Fruit fly (Drosophila melanogaster): Measurements from ENCODE around the gene Rh7.

The Rh7 gene

DNA sequence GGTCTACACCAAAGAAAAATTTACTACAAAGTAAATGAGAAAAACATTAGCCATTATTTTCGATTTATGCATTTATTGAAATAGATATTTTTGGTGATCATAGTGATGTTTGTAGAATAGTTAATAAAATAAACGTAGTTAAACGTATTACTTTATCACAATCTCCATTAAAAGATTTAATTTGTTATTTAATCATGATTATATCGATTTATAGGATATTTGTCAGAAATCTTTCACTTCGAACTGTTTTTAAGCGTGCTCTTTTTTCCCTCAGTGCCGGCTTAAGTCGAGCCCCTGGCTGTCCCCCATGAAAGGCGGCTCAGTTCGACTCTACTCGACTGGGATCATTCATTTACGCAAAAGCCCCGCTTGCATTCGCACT lies 48.3 kb upstream of the Rh7 start (continued):
- TF ChIP-seq CG11504 (tag; optimal IDR thresholded peaks at IDR 0.05) (peak; percentile 34), hkb (optimal IDR thresholded peaks at IDR 0.05) (no peak), hkb (GFP tag; IDR thresholded peaks at IDR 0.05) (no peak), ase (GFP tag; IDR thresholded peaks at IDR 0.05) (0 out of 3 replicates have a peak, but pooled peaks have one; percentile 4), CG31441 (GFP tag; IDR thresholded peaks at IDR 0.05) (no peak), CG3281 (GFP tag; optimal IDR thresholded peaks at IDR 0.05) (peak; percentile 22), CG4820 (GFP tag; optimal IDR thresholded peaks at IDR 0.05) (no peak), unc-4 (GFP tag; IDR thresholded peaks at IDR 0.05; ENCODE audit: partially characterized antibody) (no peak), vnd (GFP tag; IDR thresholded peaks at IDR 0.05; ENCODE audit: partially characterized antibody) (no peak), CG8924 (tag; optimal IDR thresholded peaks at IDR 0.05) (no peak), bcd (GFP tag; optimal IDR thresholded peaks at IDR 0.05) (no peak), CG3163 (GFP tag; optimal IDR thresholded peaks at IDR 0.05) (no peak), chinmo (GFP tag; IDR thresholded peaks at IDR 0.05; ENCODE audit: partially characterized antibody) (no peak), CG10274 (GFP tag; optimal IDR thresholded peaks at IDR 0.05) (no peak), Oli (tag; optimal IDR thresholded peaks at IDR 0.05) (peak; percentile 15), dysf (GFP tag; IDR thresholded peaks at IDR 0.05) (0 out of 3 replicates have a peak, but pooled peaks have one; percentile 37), ap (GFP tag; IDR thresholded peaks at IDR 0.05) (no peak), peb (GFP tag; IDR thresholded peaks at IDR 0.05) (no peak), Hr39 (optimal IDR thresholded peaks at IDR 0.05) (no peak), CG7928 (GFP tag; optimal IDR thresholded peaks at IDR 0.05) (no peak), Antp (GFP tag; optimal IDR thresholded peaks at IDR 0.05) (no peak), CG11695 (GFP tag; IDR thresholded peaks at IDR 0.05) (peak; percentile 36; the same call in 1 of the 3 replicates), Atf-2 (GFP tag; optimal IDR thresholded peaks at IDR 0.05) (no peak), CG1529 (GFP tag; optimal IDR thresholded peaks at IDR 0.05) (no peak), D (optimal IDR thresholded peaks at IDR 0.05) (no peak), D (GFP tag; optimal IDR thresholded peaks at IDR 0.05) (no peak), slp2 (GFP tag; optimal IDR thresholded peaks at IDR 0.05) (no peak), fru (optimal IDR thresholded peaks at IDR 0.05) (no peak), CG7357 (GFP tag; IDR thresholded peaks at IDR 0.05) (no peak), sisA (GFP tag; IDR thresholded peaks at IDR 0.05) (no peak), eve (GFP tag; optimal IDR thresholded peaks at IDR 0.05) (no peak), CG8089 (GFP tag; optimal IDR thresholded peaks at IDR 0.05) (no peak), lilli (GFP tag; optimal IDR thresholded peaks at IDR 0.05) (no peak), Side (GFP tag; optimal IDR thresholded peaks at IDR 0.05) (no peak), CG31224 (GFP tag; IDR thresholded peaks at IDR 0.05) (no peak), CoRest (tag; optimal IDR thresholded peaks at IDR 0.05) (peak; percentile 7), Sox102F (GFP tag; optimal IDR thresholded peaks at IDR 0.05) (no peak), hb (GFP tag; IDR thresholded peaks at IDR 0.05; ENCODE audit: partially characterized antibody) (no peak), CG17829 (tag; optimal IDR thresholded peaks at IDR 0.05) (no peak), Hey (tag; optimal IDR thresholded peaks at IDR 0.05) (no peak), al (GFP tag; IDR thresholded peaks at IDR 0.05) (no peak), sd (tag; optimal IDR thresholded peaks at IDR 0.05) (no peak), pan (optimal IDR thresholded peaks at IDR 0.05) (no peak), pan (GFP tag; optimal IDR thresholded peaks at IDR 0.05 in 1 of 2, IDR thresholded peaks at IDR 0.05 in 1 of 2) (no peak), Drgx (GFP tag; IDR thresholded peaks at IDR 0.05) (peak; percentile 38; the same call in 1 of the 2 replicates), CG34376 (GFP tag; optimal IDR thresholded peaks at IDR 0.05) (no peak), ci (GFP tag; IDR thresholded peaks at IDR 0.05) (no peak), CG14710 (tag; optimal IDR thresholded peaks at IDR 0.05) (no peak), CG15269 (tag; optimal IDR thresholded peaks at IDR 0.05) (peak; percentile 9), Sox100B (GFP tag; optimal IDR thresholded peaks at IDR 0.05) (peak; percentile 28), CG12219 (GFP tag; optimal IDR thresholded peaks at IDR 0.05) (no peak), slbo (GFP tag; IDR thresholded peaks at IDR 0.05) (no peak), crol (GFP tag; IDR thresholded peaks at IDR 0.05) (0 out of 2 replicates have a peak, but pooled peaks have one; percentile 4), Aef1 (GFP tag; IDR thresholded peaks at IDR 0.05) (no peak)

Data from whole organism, embryonic.